Worm (Caenorhabditis elegans) whole organism, midembryonic: ENCODE data around the gene T19D12.10.

Experiments used
- T22C8.4 ChIP-seq: fragments of 200-800 bp; sonication (Bioruptor generic); IDR thresholded peaks from 2 replicates; pipeline ENCODE4 v1.3.6; 2022; ENCODE audit warnings: missing genetic modification characterization, missing compliant biosample characterization
- med-1 ChIP-seq: sonication (generic microtip); optimal IDR thresholded peaks from 2 replicates; lab custom pipeline; 2017; ENCODE audit warnings: missing genetic modification characterization, mild to moderate bottlenecking, missing compliant biosample characterization, antibody characterized with exemption, missing genetic modification reagents; ENCODE audit not compliant: insufficient read depth
- ref-1 ChIP-seq: fragments of 200-800 bp; sonication (Bioruptor generic); conservative IDR thresholded peaks from 2 replicates; pipeline ENCODE4 v1.3.6; 2022; ENCODE audit warnings: missing genetic modification reagents, missing genetic modification characterization, missing compliant biosample characterization
- tab-1 ChIP-seq: fragments of 200-800 bp; sonication (Bioruptor generic); IDR thresholded peaks from 2 replicates; pipeline ENCODE4 v1.3.6; 2022; ENCODE audit warnings: missing genetic modification characterization, missing compliant biosample characterization
- ztf-23 ChIP-seq: fragments of 200-800 bp; sonication (Bioruptor generic); IDR thresholded peaks from 2 replicates; pipeline ENCODE4 v1.3.6; 2022; ENCODE audit warnings: missing genetic modification reagents, missing genetic modification characterization, missing compliant biosample characterization
- ztf-29 ChIP-seq: fragments of 200-800 bp; sonication (Bioruptor generic); IDR thresholded peaks from 2 replicates; pipeline ENCODE4 v1.3.6; 2022; ENCODE audit warnings: missing genetic modification reagents, missing genetic modification characterization, missing compliant biosample characterization

ce11 chrII:6616135-6616534 is 42.5 kb downstream of the T19D12.10 start:
- TF ChIP-seq med-1 = no peak
- no peak for TF ChIP-seq ref-1 (GFP tag; lab: Robert Waterston, UW)
- TF ChIP-seq T22C8.4 = no peak
- TF ChIP-seq ztf-29 (GFP tag; lab: Robert Waterston, UW) = no peak
- no peak for TF ChIP-seq ztf-23 (GFP tag; lab: Robert Waterston, UW)
- TF ChIP-seq tab-1 (GFP tag; lab: Robert Waterston, UW) = no peak
